Fruit fly (Drosophila melanogaster): ENCODE data around the gene CG4022.

The CG4022 gene

dm6 chr3L:9431848-9432623 lies 21.4 kb upstream of the CG4022 start (continued):
- TF ChIP-seq CG2199 (GFP tag; IDR thresholded peaks at IDR 0.05) (peak; percentile 64; the same call in 2 of the 3 replicates), Nf-YA (GFP tag; IDR thresholded peaks at IDR 0.05) (no peak), Trl (optimal IDR thresholded peaks at IDR 0.05) (peak in 1 of 2 experiments; percentile 44), Trl (GFP tag; optimal IDR thresholded peaks at IDR 0.05) (no peak)

- TF ChIP-seq seq (GFP tag; IDR thresholded peaks at IDR 0.05) (peak; percentile 2; the same call in 1 of the 2 replicates), Fer2 (tag; optimal IDR thresholded peaks at IDR 0.05) (no peak), Rx (GFP tag; IDR thresholded peaks at IDR 0.05) (no peak), HLH4C (GFP tag; IDR thresholded peaks at IDR 0.05; ENCODE audit: partially characterized antibody) (0 out of 3 replicates have a peak, but pooled peaks have one; percentile 48), cas (GFP tag; IDR thresholded peaks at IDR 0.05) (0 out of 2 replicates have a peak, but pooled peaks have one; percentile 23), CG18262 (tag; optimal IDR thresholded peaks at IDR 0.05) (no peak), GATAe (GFP tag; conservative IDR thresholded peaks at IDR 0.05) (peak; percentile 14; the same call in 1 of the 2 replicates), CG7987 (GFP tag; optimal IDR thresholded peaks at IDR 0.05) (no peak), gsb (GFP tag; IDR thresholded peaks at IDR 0.05) (no peak), zfh2 (GFP tag; optimal IDR thresholded peaks at IDR 0.05) (no peak), CG12155 (GFP tag; optimal IDR thresholded peaks at IDR 0.05) (no peak), Lpt (GFP tag; optimal IDR thresholded peaks at IDR 0.05) (no peak), Camta (GFP tag; optimal IDR thresholded peaks at IDR 0.05) (no peak), D (optimal IDR thresholded peaks at IDR 0.05) (no peak), D (GFP tag; optimal IDR thresholded peaks at IDR 0.05) (no peak), fd3F (GFP tag; optimal IDR thresholded peaks at IDR 0.05) (no peak), CG10462 (GFP tag; optimal IDR thresholded peaks at IDR 0.05) (no peak), CG18599 (GFP tag; optimal IDR thresholded peaks at IDR 0.05) (no peak), kah (GFP tag; optimal IDR thresholded peaks at IDR 0.05) (peak; percentile 70), CG13894 (tag; optimal IDR thresholded peaks at IDR 0.05) (no peak), tna (GFP tag; IDR thresholded peaks at IDR 0.05; ENCODE audit: partially characterized antibody) (0 out of 2 replicates have a peak, but pooled peaks have one; percentile 5), sqz (GFP tag; optimal IDR thresholded peaks at IDR 0.05) (no peak), CG3847 (GFP tag; IDR thresholded peaks at IDR 0.05) (no peak), Dip2 (GFP tag; IDR thresholded peaks at IDR 0.05) (no peak), CG16779 (GFP tag; IDR thresholded peaks at IDR 0.05) (no peak), D19B (GFP tag; optimal IDR thresholded peaks at IDR 0.05) (no peak), MESR4 (GFP tag; optimal IDR thresholded peaks at IDR 0.05) (no peak), Atf6 (GFP tag; IDR thresholded peaks at IDR 0.05) (0 out of 2 replicates have a peak, but pooled peaks have one; percentile 16), Doc3 (GFP tag; IDR thresholded peaks at IDR 0.05; ENCODE audit: partially characterized antibody) (no peak), maf-S (GFP tag; optimal IDR thresholded peaks at IDR 0.05) (no peak), CG13424 (tag; optimal IDR thresholded peaks at IDR 0.05) (no peak), CG4282 (GFP tag; optimal IDR thresholded peaks at IDR 0.05) (no peak), CG32532 (GFP tag; IDR thresholded peaks at IDR 0.05) (no peak)
Measured at dm6 chr3L:9430608-9430952, 19.9 kb upstream of the CG4022 start.

Measured in whole organism, embryonic.